Fruit fly (Drosophila melanogaster): ENCODE data around the gene CG4678.

CG4678 gene

dm6 chrX:16691440-16691839, 4.5 kb upstream of the CG4678 start:
- peak; percentile 80 for TF ChIP-seq OdsH (GFP tag; optimal IDR thresholded peaks at IDR 0.05)
- TF ChIP-seq CG16779 (tag; optimal IDR thresholded peaks at IDR 0.05) = peak; percentile 51
- peak; percentile 87 for TF ChIP-seq CG6163 (GFP tag; IDR thresholded peaks at IDR 0.05)
- TF ChIP-seq cyc (GFP tag; optimal IDR thresholded peaks at IDR 0.05) = peak; percentile 72
- peak; percentile 53 for TF ChIP-seq Ets96B (tag; optimal IDR thresholded peaks at IDR 0.05)
- TF ChIP-seq Hr39 (GFP tag; optimal IDR thresholded peaks at IDR 0.05) = peak; percentile 81
- peak; percentile 78 for TF ChIP-seq CG3919 (GFP tag; optimal IDR thresholded peaks at IDR 0.05)
- peak; percentile 87 for TF ChIP-seq Hr4 (GFP tag; optimal IDR thresholded peaks at IDR 0.05)
- peak; percentile 80 for TF ChIP-seq CG31627 (GFP tag; optimal IDR thresholded peaks at IDR 0.05)
- peak; percentile 61 for TF ChIP-seq CG1621 (tag; optimal IDR thresholded peaks at IDR 0.05)
- TF ChIP-seq Met (GFP tag; optimal IDR thresholded peaks at IDR 0.05) = peak; percentile 58
- peak; percentile 68 for TF ChIP-seq dac (GFP tag; optimal IDR thresholded peaks at IDR 0.05)
- peak; percentile 73 for TF ChIP-seq topi (GFP tag; optimal IDR thresholded peaks at IDR 0.05)
- peak; percentile 76; the same call in 1 of the 2 replicates for TF ChIP-seq CG11294 (GFP tag; IDR thresholded peaks at IDR 0.05)
- TF ChIP-seq net (GFP tag; optimal IDR thresholded peaks at IDR 0.05) = peak; percentile 76
- peak; percentile 35 for TF ChIP-seq CG6808 (GFP tag; optimal IDR thresholded peaks at IDR 0.05)
- TF ChIP-seq esn (GFP tag; optimal IDR thresholded peaks at IDR 0.05) = peak; percentile 65
- peak; percentile 85 for TF ChIP-seq CG8119 (GFP tag; IDR thresholded peaks at IDR 0.05)
- TF ChIP-seq Eip75B (GFP tag; optimal IDR thresholded peaks at IDR 0.05) = peak; percentile 65
- TF ChIP-seq Eip78C (GFP tag) = peak; percentile 93
- peak; percentile 34 for TF ChIP-seq vri (GFP tag; optimal IDR thresholded peaks at IDR 0.05)
- no peak for TF ChIP-seq Hr38 (GFP tag; optimal IDR thresholded peaks at IDR 0.05)
- TF ChIP-seq CG15336 (GFP tag; IDR thresholded peaks at IDR 0.05) = peak; percentile 88
- peak; percentile 57 for TF ChIP-seq svp (GFP tag)
- TF ChIP-seq CG3032 (tag; optimal IDR thresholded peaks at IDR 0.05) = peak; percentile 55
- TF ChIP-seq Sox15 (GFP tag; optimal IDR thresholded peaks at IDR 0.05) = peak; percentile 59
- peak; percentile 56 for TF ChIP-seq Ets21C (GFP tag; optimal IDR thresholded peaks at IDR 0.05)
- peak; percentile 50 for TF ChIP-seq dsx (GFP tag; optimal IDR thresholded peaks at IDR 0.05; ENCODE audit: poor library complexity, severe bottlenecking)
- TF ChIP-seq Gug (GFP tag; IDR thresholded peaks at IDR 0.05) = peak; percentile 86
- TF ChIP-seq CG11902 (GFP tag; optimal IDR thresholded peaks at IDR 0.05) = peak; percentile 51
- peak; percentile 61 for TF ChIP-seq Smox (GFP tag; optimal IDR thresholded peaks at IDR 0.05)
- TF ChIP-seq salr (GFP tag; optimal IDR thresholded peaks at IDR 0.05) = peak; percentile 33 to 70
- peak; percentile 11 for TF ChIP-seq CG9139 (GFP tag; optimal IDR thresholded peaks at IDR 0.05)
- peak; percentile 79 for TF ChIP-seq pdm3 (GFP tag; optimal IDR thresholded peaks at IDR 0.05)
- TF ChIP-seq CG6276 (GFP tag; optimal IDR thresholded peaks at IDR 0.05) = peak; percentile 79
- TF ChIP-seq CG10669 (GFP tag; optimal IDR thresholded peaks at IDR 0.05) = peak; percentile 67
- peak; percentile 51 for TF ChIP-seq Sox102F (GFP tag; optimal IDR thresholded peaks at IDR 0.05)
- no peak for TF ChIP-seq CG6854 (GFP tag; optimal IDR thresholded peaks at IDR 0.05)
- TF ChIP-seq fd59A (GFP tag; optimal IDR thresholded peaks at IDR 0.05) = peak; percentile 57
- peak; percentile 13 to 44 for TF ChIP-seq ss (GFP tag; optimal IDR thresholded peaks at IDR 0.05)
- peak; percentile 41 for TF ChIP-seq CG11762 (GFP tag; optimal IDR thresholded peaks at IDR 0.05; ENCODE audit: insufficient read depth)
- TF ChIP-seq CG10631 (GFP tag; optimal IDR thresholded peaks at IDR 0.05) = peak; percentile 66
- peak; percentile 94 for TF ChIP-seq eg (GFP tag; IDR thresholded peaks at IDR 0.05)
- peak; percentile 75 for TF ChIP-seq achi (GFP tag; optimal IDR thresholded peaks at IDR 0.05)
- TF ChIP-seq Eip93F (GFP tag; optimal IDR thresholded peaks at IDR 0.05) = no peak
- TF ChIP-seq Sox14 (GFP tag; optimal IDR thresholded peaks at IDR 0.05) = peak; percentile 80
- TF ChIP-seq lz (GFP tag; optimal IDR thresholded peaks at IDR 0.05) = peak; percentile 63
- peak; percentile 80 for TF ChIP-seq Lpt (GFP tag; optimal IDR thresholded peaks at IDR 0.05)
- TF ChIP-seq fd85E (GFP tag; optimal IDR thresholded peaks at IDR 0.05) = no peak
- TF ChIP-seq CG8319 (GFP tag; optimal IDR thresholded peaks at IDR 0.05) = peak; percentile 39
- no peak for TF ChIP-seq fkh (GFP tag; optimal IDR thresholded peaks at IDR 0.05)
- peak; percentile 34 for TF ChIP-seq spab (GFP tag; optimal IDR thresholded peaks at IDR 0.05)
